Worm (Caenorhabditis elegans): ENCODE data around the gene T21E8.4.

- TF ChIP-seq him-1 (tag; optimal IDR thresholded peaks at IDR 0.05) (no peak), W03F9.2 (tag; optimal IDR thresholded peaks at IDR 0.05) (no peak), dao-5 (tag; optimal IDR thresholded peaks at IDR 0.05) (no peak)
Measured at ce11 chrX:10901766-10902165, 21.2 kb downstream of the T21E8.4 start.
